Worm (Caenorhabditis elegans) whole organism, L1 larva: ENCODE measurements around the gene gmn-1.

Experiments used
- C16A3.4 ChIP-seq: fragments of 150-350 bp; optimal IDR thresholded peaks from 2 replicates; lab custom pipeline; 2014; ENCODE audit warnings: missing biosample characterization, missing genetic modification characterization
- C34B4.2 ChIP-seq: sonication (generic microtip); optimal IDR thresholded peaks from 2 replicates; lab custom pipeline; 2017; ENCODE audit warnings: mild to moderate bottlenecking, missing genetic modification characterization, missing compliant biosample characterization
- aha-1 ChIP-seq: fragments of 150-350 bp; optimal IDR thresholded peaks from 2 replicates; lab custom pipeline; 2014; ENCODE audit warnings: missing biosample characterization, missing genetic modification characterization
- alr-1 ChIP-seq: fragments of 200-800 bp; sonication (Bioruptor generic); optimal IDR thresholded peaks from 2 replicates; lab custom pipeline; 2018; ENCODE audit warnings: borderline replicate concordance, mild to moderate bottlenecking, missing genetic modification characterization, missing compliant biosample characterization
- aly-2 ChIP-seq: fragments of 150-350 bp; optimal IDR thresholded peaks from 2 replicates; lab custom pipeline; 2014; ENCODE audit warnings: missing biosample characterization, missing genetic modification characterization
- ces-1 ChIP-seq: fragments of 150-350 bp; optimal IDR thresholded peaks from 2 replicates; lab custom pipeline; 2014; ENCODE audit warnings: missing biosample characterization, missing genetic modification reagents, missing genetic modification characterization
- dpl-1 ChIP-seq, 3 experiments: fragments of 150-350 bp in 2 of 3; sonication (generic microtip) in 1 of 3; optimal IDR thresholded peaks; 2 replicates each; lab custom pipeline; 2014 to 2017; ENCODE audit warnings: missing biosample characterization in 3 of 3, missing genetic modification characterization in 3 of 3, missing genetic modification reagents in 3 of 3
- dsc-1 ChIP-seq: sonication (generic microtip); optimal IDR thresholded peaks from 2 replicates; lab custom pipeline; 2016; ENCODE audit warnings: mild to moderate bottlenecking, missing genetic modification characterization, missing compliant biosample characterization
- efl-1 ChIP-seq, 4 experiments: fragments of 150-350 bp; optimal IDR thresholded peaks in 3 of 4; peaks in 1 of 4; 1 replicate in 1 of 4; 2 replicates in 3 of 4; lab custom pipeline; 2014; ENCODE audit warnings: missing biosample characterization in 2 of 4, missing genetic modification characterization in 2 of 4, missing genetic modification reagents in 2 of 4
- egl-27 ChIP-seq, 2 experiments: fragments of 150-350 bp in 1 of 2; sonication (generic microtip); optimal IDR thresholded peaks; 3 replicates each; lab custom pipeline; 2017 to 2018; ENCODE audit warnings: missing biosample characterization in 2 of 2, missing genetic modification characterization in 2 of 2, missing genetic modification reagents in 2 of 2
- elt-2 ChIP-seq: sonication (generic microtip); optimal IDR thresholded peaks from 2 replicates; lab custom pipeline; 2016; ENCODE audit warnings: missing genetic modification characterization, mild to moderate bottlenecking, inconsistent platforms, missing compliant biosample characterization, missing genetic modification reagents
- elt-3 ChIP-seq, 6 experiments: fragments of 150-350 bp in 1 of 6; sonication (generic microtip); optimal IDR thresholded peaks; 2 replicates each; lab custom pipeline; 2017 to 2018; ENCODE audit warnings: missing biosample characterization in 6 of 6, missing genetic modification characterization in 6 of 6, inconsistent platforms in 1 of 6
- ets-5 ChIP-seq: fragments of 200-800 bp; sonication (Bioruptor generic); IDR thresholded peaks from 2 replicates; pipeline ENCODE4 v1.3.6; 2022; ENCODE audit warnings: missing genetic modification characterization, missing compliant biosample characterization
- fos-1 ChIP-seq: fragments of 150-350 bp; optimal IDR thresholded peaks from 2 replicates; lab custom pipeline; 2014; ENCODE audit warnings: missing biosample characterization, missing genetic modification characterization
- hpl-2 ChIP-seq: fragments of 150-350 bp; optimal IDR thresholded peaks from 2 replicates; lab custom pipeline; 2014; ENCODE audit warnings: missing biosample characterization, missing genetic modification reagents, missing genetic modification characterization
- isw-1 ChIP-seq: fragments of 200-800 bp; sonication (Bioruptor generic); IDR thresholded peaks from 2 replicates; pipeline ENCODE4 v1.3.6; 2022; ENCODE audit warnings: missing genetic modification characterization, missing compliant biosample characterization
- lin-14 ChIP-seq: fragments of 200-800 bp; sonication (Bioruptor generic); optimal IDR thresholded peaks from 2 replicates; lab custom pipeline; 2018; ENCODE audit warnings: mild to moderate bottlenecking, missing genetic modification characterization, moderate library complexity, missing compliant biosample characterization
- lin-15B ChIP-seq: fragments of 150-350 bp; sonication (generic microtip); optimal IDR thresholded peaks from 3 replicates; lab custom pipeline; 2014; ENCODE audit warnings: missing biosample characterization, missing genetic modification characterization
- lin-35 ChIP-seq, 2 experiments: fragments of 150-350 bp; optimal IDR thresholded peaks; 2 replicates each; lab custom pipeline; 2014; ENCODE audit warnings: missing biosample characterization in 2 of 2, missing genetic modification characterization in 2 of 2, missing genetic modification reagents in 2 of 2
- lin-39 ChIP-seq: fragments of 150-350 bp; optimal IDR thresholded peaks from 2 replicates; lab custom pipeline; 2014; ENCODE audit warnings: missing biosample characterization, missing genetic modification reagents, missing genetic modification characterization
- lsy-2 ChIP-seq, 2 experiments: fragments of 150-350 bp; optimal IDR thresholded peaks; 2 replicates each; lab custom pipeline; 2014; ENCODE audit warnings: missing biosample characterization in 2 of 2, missing genetic modification characterization in 2 of 2
- mdl-1 ChIP-seq, 2 experiments: fragments of 150-350 bp; optimal IDR thresholded peaks; 2 replicates each; lab custom pipeline; 2014 to 2017; ENCODE audit warnings: missing biosample characterization in 2 of 2, missing genetic modification characterization in 2 of 2, inconsistent platforms in 1 of 2
- nhr-11 ChIP-seq: fragments of 150-350 bp; optimal IDR thresholded peaks from 2 replicates; lab custom pipeline; 2014; ENCODE audit warnings: missing biosample characterization, missing genetic modification characterization
- nhr-12 ChIP-seq: sonication (generic microtip); optimal IDR thresholded peaks from 2 replicates; lab custom pipeline; 2017; ENCODE audit warnings: missing biosample characterization, missing genetic modification characterization
- nhr-20 ChIP-seq: sonication (generic microtip); optimal IDR thresholded peaks from 2 replicates; lab custom pipeline; 2016; ENCODE audit warnings: mild to moderate bottlenecking, missing genetic modification characterization, missing compliant biosample characterization
- nhr-237 ChIP-seq: fragments of 150-350 bp; optimal IDR thresholded peaks from 2 replicates; lab custom pipeline; 2014; ENCODE audit warnings: missing biosample characterization, missing genetic modification characterization
- nhr-28 ChIP-seq: fragments of 150-350 bp; optimal IDR thresholded peaks from 2 replicates; lab custom pipeline; 2014; ENCODE audit warnings: missing biosample characterization, missing genetic modification characterization
- nhr-47 ChIP-seq: sonication (generic microtip); optimal IDR thresholded peaks from 2 replicates; lab custom pipeline; 2016; ENCODE audit warnings: mild to moderate bottlenecking, missing genetic modification characterization, moderate library complexity, missing compliant biosample characterization
- nhr-71 ChIP-seq: sonication (generic microtip); optimal IDR thresholded peaks from 2 replicates; lab custom pipeline; 2016; ENCODE audit warnings: mild to moderate bottlenecking, missing genetic modification characterization, moderate library complexity, missing compliant biosample characterization
- nhr-76 ChIP-seq: sonication (generic microtip); optimal IDR thresholded peaks from 2 replicates; lab custom pipeline; 2017; ENCODE audit warnings: missing biosample characterization, missing genetic modification characterization
- nhr-84 ChIP-seq: sonication (generic microtip); optimal IDR thresholded peaks from 2 replicates; lab custom pipeline; 2017; ENCODE audit warnings: missing biosample characterization, missing genetic modification characterization
- nhr-85 ChIP-seq: sonication (generic microtip); peaks from one replicate; lab custom pipeline; 2016; ENCODE audit warnings: missing genetic modification characterization, inconsistent platforms, missing compliant biosample characterization
- pax-3 ChIP-seq: fragments of 200-800 bp; sonication (Bioruptor generic); optimal IDR thresholded peaks from 2 replicates; lab custom pipeline; 2018; ENCODE audit warnings: mild to moderate bottlenecking, missing genetic modification characterization, moderate library complexity, missing compliant biosample characterization
- pqm-1 ChIP-seq: sonication (generic microtip); optimal IDR thresholded peaks from 3 replicates; lab custom pipeline; 2017; ENCODE audit warnings: missing biosample characterization, missing genetic modification characterization
- rnt-1 ChIP-seq: sonication (generic microtip); optimal IDR thresholded peaks from 2 replicates; lab custom pipeline; 2016; ENCODE audit warnings: mild to moderate bottlenecking, missing genetic modification characterization, moderate library complexity, missing compliant biosample characterization
- skn-1 ChIP-seq: fragments of 150-350 bp; optimal IDR thresholded peaks from 2 replicates; lab custom pipeline; 2014; ENCODE audit warnings: missing biosample characterization, missing genetic modification characterization
- snpc-4 ChIP-seq: fragments of 150-350 bp; optimal IDR thresholded peaks from 2 replicates; lab custom pipeline; 2014; ENCODE audit warnings: missing biosample characterization, missing genetic modification characterization
- snu-23 ChIP-seq: sonication (generic microtip); optimal IDR thresholded peaks from 2 replicates; lab custom pipeline; 2016; ENCODE audit warnings: missing genetic modification characterization, missing compliant biosample characterization
- sup-37 ChIP-seq: fragments of 200-800 bp; sonication (Bioruptor generic); optimal IDR thresholded peaks from 2 replicates; lab custom pipeline; 2018; ENCODE audit warnings: mild to moderate bottlenecking, missing genetic modification characterization, missing compliant biosample characterization
- swsn-7 ChIP-seq: sonication (generic microtip); optimal IDR thresholded peaks from 2 replicates; lab custom pipeline; 2016; ENCODE audit warnings: missing genetic modification characterization, missing compliant biosample characterization
- tbx-2 ChIP-seq: sonication (generic microtip); optimal IDR thresholded peaks from 2 replicates; lab custom pipeline; 2016; ENCODE audit warnings: missing genetic modification characterization, missing compliant biosample characterization
- tlp-1 ChIP-seq: fragments of 150-350 bp; optimal IDR thresholded peaks from 2 replicates; lab custom pipeline; 2014; ENCODE audit warnings: missing biosample characterization, missing genetic modification characterization
- unc-30 ChIP-seq: sonication (generic microtip); optimal IDR thresholded peaks from 2 replicates; lab custom pipeline; 2017; ENCODE audit warnings: missing biosample characterization, missing genetic modification characterization
- unc-62 ChIP-seq: fragments of 150-350 bp; optimal IDR thresholded peaks from 2 replicates; lab custom pipeline; 2014; ENCODE audit warnings: missing biosample characterization, missing genetic modification reagents, missing genetic modification characterization
- unc-86 ChIP-seq: sonication (generic microtip); optimal IDR thresholded peaks from 2 replicates; lab custom pipeline; 2016; ENCODE audit warnings: missing genetic modification characterization, missing compliant biosample characterization
- xbp-1 ChIP-seq: sonication (generic microtip); optimal IDR thresholded peaks from 2 replicates; lab custom pipeline; 2016; ENCODE audit warnings: missing genetic modification characterization, missing compliant biosample characterization
- zag-1 ChIP-seq: fragments of 150-350 bp; optimal IDR thresholded peaks from 2 replicates; lab custom pipeline; 2014; ENCODE audit warnings: missing biosample characterization, missing genetic modification characterization
- ztf-11 ChIP-seq, 2 experiments: sonication (generic microtip); optimal IDR thresholded peaks; 2 replicates each; lab custom pipeline; 2016 to 2017; ENCODE audit warnings: missing genetic modification characterization in 2 of 2, missing biosample characterization in 1 of 2, missing compliant biosample characterization in 1 of 2
- ztf-4 ChIP-seq: fragments of 150-350 bp; optimal IDR thresholded peaks from 2 replicates; lab custom pipeline; 2014; ENCODE audit warnings: missing biosample characterization, missing genetic modification characterization

Gene gmn-1

ce11 chrIII:12226089-12226682 lies 1.1 kb upstream of the gmn-1 start, which contains the start of the genes Y75B8A.18 and Y75B8A.19 (continued):
- TF ChIP-seq aly-2 (tag; lab: Kevin White, UChicago) = no peak
- no peak for TF ChIP-seq egl-27 (tag; optimal IDR thresholded peaks at IDR 0.05; lab: Kevin White, UChicago)
- TF ChIP-seq lin-39 (tag; lab: Kevin White, UChicago) = peak; percentile 45
- TF ChIP-seq snpc-4 = peak; percentile 65
- TF ChIP-seq unc-86 (tag; lab: Kevin White, UChicago) = peak; percentile 58
- peak; percentile 71 for TF ChIP-seq C16A3.4 (tag; lab: Kevin White, UChicago)
- peak; percentile 68 for TF ChIP-seq snu-23 (GFP tag; lab: Kevin White, UChicago)
- no peak for TF ChIP-seq pqm-1 (tag; lab: Kevin White, UChicago)
- peak; percentile 82 for TF ChIP-seq nhr-47 (tag; lab: Kevin White, UChicago)
- no peak for TF ChIP-seq nhr-12 (tag; lab: Kevin White, UChicago)
- peak; percentile 75 for TF ChIP-seq rnt-1 (tag; lab: Kevin White, UChicago)
- TF ChIP-seq xbp-1 (tag; lab: Kevin White, UChicago) = peak; percentile 69
- TF ChIP-seq swsn-7 = peak; percentile 54
- peak; percentile 59 for TF ChIP-seq lin-15B (tag; lab: Kevin White, UChicago)
- TF ChIP-seq nhr-85 (tag; lab: Kevin White, UChicago) = no peak
- no peak for TF ChIP-seq C34B4.2 (tag; lab: Kevin White, UChicago)
- no peak for TF ChIP-seq aha-1
- TF ChIP-seq mdl-1 (tag; optimal IDR thresholded peaks at IDR 0.05; lab: Kevin White, UChicago) = peak in 1 of 2 experiments; percentile 43
- no peak for TF ChIP-seq nhr-237
- no peak for TF ChIP-seq unc-30 (tag; lab: Kevin White, UChicago)
- peak; percentile 53 for TF ChIP-seq dsc-1 (tag; lab: Kevin White, UChicago)
- TF ChIP-seq efl-1 (optimal IDR thresholded peaks at IDR 0.05; lab: Kevin White, UChicago) = peak; percentile 80 to 95
- TF ChIP-seq efl-1 (GFP tag; optimal IDR thresholded peaks at IDR 0.05 in 1 of 2; lab: Kevin White, UChicago) = peak; percentile 95 to 99
- peak in 1 of 2 experiments; percentile 14 for TF ChIP-seq ztf-11 (tag; optimal IDR thresholded peaks at IDR 0.05; lab: Kevin White, UChicago)
- peak; percentile 71 for TF ChIP-seq isw-1 (GFP tag; lab: Robert Waterston, UW)
- TF ChIP-seq fos-1 (tag; lab: Kevin White, UChicago) = peak; percentile 2
- no peak for TF ChIP-seq nhr-84
- no peak for TF ChIP-seq skn-1 (tag; lab: Kevin White, UChicago)
- no peak for TF ChIP-seq nhr-11 (tag; lab: Kevin White, UChicago)
- no peak for TF ChIP-seq sup-37
- TF ChIP-seq nhr-20 (tag; lab: Kevin White, UChicago) = peak; percentile 47
- TF ChIP-seq zag-1 (tag; lab: Kevin White, UChicago) = no peak
- TF ChIP-seq nhr-71 (tag; lab: Kevin White, UChicago) = peak; percentile 78
- peak; percentile 94 to 97 for TF ChIP-seq lin-35 (GFP tag; optimal IDR thresholded peaks at IDR 0.05; lab: Kevin White, UChicago)
- peak; percentile 71 for TF ChIP-seq tbx-2 (tag; lab: Kevin White, UChicago)
- TF ChIP-seq pax-3 (tag; lab: Kevin White, UChicago) = peak; percentile 45
- peak; percentile 69 to 81 for TF ChIP-seq lsy-2 (tag; optimal IDR thresholded peaks at IDR 0.05; lab: Kevin White, UChicago)
- no peak for TF ChIP-seq ces-1 (GFP tag; lab: Kevin White, UChicago)
- no peak for TF ChIP-seq alr-1 (tag; lab: Kevin White, UChicago)
- no peak for TF ChIP-seq tlp-1
- TF ChIP-seq elt-2 = no peak
- no peak for TF ChIP-seq elt-3 (tag; optimal IDR thresholded peaks at IDR 0.05; lab: Kevin White, UChicago)
- TF ChIP-seq, all 84 proteins: peak for 36

ce11 chrIII:12223208-12223607 lies 1.9 kb downstream of the gmn-1 start:
- no peak for TF ChIP-seq lin-14 (GFP tag; lab: Kevin White, UChicago)
- no peak for TF ChIP-seq ets-5 (GFP tag; lab: Robert Waterston, UW)
- TF ChIP-seq ces-1 (GFP tag; lab: Kevin White, UChicago) = no peak
- TF ChIP-seq nhr-28 (tag; lab: Kevin White, UChicago) = no peak
- TF ChIP-seq efl-1 (optimal IDR thresholded peaks at IDR 0.05; lab: Kevin White, UChicago) = peak in 1 of 2 experiments; percentile 45
- peak; percentile 41 to 63 for TF ChIP-seq efl-1 (GFP tag; optimal IDR thresholded peaks at IDR 0.05 in 1 of 2; lab: Kevin White, UChicago)
- no peak for TF ChIP-seq snpc-4
- peak in 1 of 2 experiments; percentile 26 for TF ChIP-seq lin-35 (GFP tag; optimal IDR thresholded peaks at IDR 0.05; lab: Kevin White, UChicago)
- TF ChIP-seq dpl-1 (GFP tag; optimal IDR thresholded peaks at IDR 0.05; lab: Kevin White, UChicago) = peak in 1 of 3 experiments; percentile 32
- TF ChIP-seq sup-37 = no peak
- TF ChIP-seq ztf-4 (tag; lab: Kevin White, UChicago) = no peak
- no peak for TF ChIP-seq unc-86 (tag; lab: Kevin White, UChicago)
- no peak for TF ChIP-seq nhr-71 (tag; lab: Kevin White, UChicago)
- TF ChIP-seq nhr-85 (tag; lab: Kevin White, UChicago) = peak; percentile 55
- TF ChIP-seq swsn-7 = no peak
- TF ChIP-seq nhr-76 = no peak
- TF ChIP-seq unc-62 = no peak
- TF ChIP-seq hpl-2 = no peak
